Fruit fly (Drosophila melanogaster) whole organism, embryonic: ENCODE results near the gene Snm1.

Experiments
- BtbVII ChIP-seq: fragments of 200-800 bp; sonication (Bioruptor generic); optimal IDR thresholded peaks from 3 replicates; lab custom pipeline; 2017; ENCODE audit warnings: missing biosample characterization, mild to moderate bottlenecking, missing genetic modification characterization
- CG10462 ChIP-seq: fragments of 200-800 bp; sonication (Bioruptor generic); optimal IDR thresholded peaks from 2 replicates; lab custom pipeline; 2016; ENCODE audit warnings: missing biosample characterization, missing genetic modification characterization
- CG10565 ChIP-seq: fragments of 200-800 bp; sonication (Bioruptor generic); optimal IDR thresholded peaks from 3 replicates; lab custom pipeline; 2016; ENCODE audit warnings: missing biosample characterization, mild to moderate bottlenecking, missing genetic modification characterization
- CG10959 ChIP-seq: fragments of 200-800 bp; sonication (Bioruptor generic); IDR thresholded peaks from 2 replicates; pipeline ENCODE4 v1.3.6; 2022; ENCODE audit warnings: missing biosample characterization, missing genetic modification characterization
- CG14050 ChIP-seq: fragments of 200-800 bp; sonication (Bioruptor generic); IDR thresholded peaks from 3 replicates; pipeline ENCODE4 v1.3.6; 2022; ENCODE audit warnings: missing biosample characterization, missing genetic modification characterization
- CG17912 ChIP-seq: fragments of 200-800 bp; sonication (Bioruptor generic); optimal IDR thresholded peaks from 2 replicates; lab custom pipeline; 2018; ENCODE audit warnings: missing biosample characterization, mild to moderate bottlenecking, missing genetic modification characterization
- CG18619 ChIP-seq: fragments of 200-800 bp; sonication (Bioruptor generic); optimal IDR thresholded peaks from 3 replicates; lab custom pipeline; 2017; ENCODE audit warnings: missing biosample characterization, mild to moderate bottlenecking, missing genetic modification characterization
- CG2129 ChIP-seq: fragments of 200-800 bp; sonication (Bioruptor generic); IDR thresholded peaks from 2 replicates; pipeline ENCODE4 v1.3.6; 2022; ENCODE audit warnings: missing biosample characterization, missing genetic modification characterization; ENCODE audit not compliant: partially characterized antibody
- CG31441 ChIP-seq: fragments of 200-800 bp; sonication (Bioruptor generic); IDR thresholded peaks from 2 replicates; pipeline ENCODE4 v1.3.6; 2022; ENCODE audit warnings: missing biosample characterization, missing genetic modification characterization
- CG32772 ChIP-seq: fragments of 200-800 bp; sonication (Bioruptor generic); IDR thresholded peaks from 2 replicates; pipeline ENCODE4 v1.3.6; 2022; ENCODE audit warnings: missing biosample characterization, missing genetic modification characterization
- CG34224 ChIP-seq: fragments of 200-800 bp; sonication (Bioruptor generic); IDR thresholded peaks from 3 replicates; pipeline ENCODE4 v1.3.6; 2022; ENCODE audit warnings: missing biosample characterization, missing genetic modification characterization; ENCODE audit not compliant: partially characterized antibody
- CG6272 ChIP-seq: fragments of 200-800 bp; sonication (Bioruptor generic); IDR thresholded peaks from 2 replicates; pipeline ENCODE4 v1.3.6; 2022; ENCODE audit warnings: missing biosample characterization, missing genetic modification characterization
- CG7271 ChIP-seq: fragments of 200-800 bp; sonication (Bioruptor generic); optimal IDR thresholded peaks from 2 replicates; lab custom pipeline; 2018; ENCODE audit warnings: missing biosample characterization, mild to moderate bottlenecking, missing genetic modification characterization, moderate library complexity
- CG7928 ChIP-seq: fragments of 200-800 bp; sonication (Bioruptor generic); optimal IDR thresholded peaks from 2 replicates; lab custom pipeline; 2017; ENCODE audit warnings: missing biosample characterization, mild to moderate bottlenecking, missing genetic modification characterization
- CG8281 ChIP-seq: fragments of 200-800 bp; sonication (Bioruptor generic); optimal IDR thresholded peaks from 2 replicates; lab custom pipeline; 2018; ENCODE audit warnings: missing biosample characterization, mild to moderate bottlenecking, missing genetic modification characterization, moderate library complexity
- CG8359 ChIP-seq: fragments of 200-800 bp; sonication (Bioruptor generic); optimal IDR thresholded peaks from 2 replicates; lab custom pipeline; 2017; ENCODE audit warnings: missing biosample characterization, mild to moderate bottlenecking, missing genetic modification characterization, borderline replicate concordance
- CG9437 ChIP-seq: fragments of 200-800 bp; sonication (Bioruptor generic); optimal IDR thresholded peaks from 2 replicates; lab custom pipeline; 2018; ENCODE audit warnings: missing biosample characterization, mild to moderate bottlenecking, missing genetic modification characterization
- CTCF ChIP-seq: fragments of 200-800 bp; sonication (Bioruptor generic); optimal IDR thresholded peaks from 2 replicates; lab custom pipeline; 2017; ENCODE audit warnings: missing biosample characterization, mild to moderate bottlenecking, missing genetic modification characterization, moderate library complexity
- CkIIα-i1 ChIP-seq: fragments of 200-800 bp; sonication (Bioruptor generic); IDR thresholded peaks from 2 replicates; pipeline ENCODE4 v1.3.6; 2022; ENCODE audit warnings: missing biosample characterization, missing genetic modification characterization
- CrebB ChIP-seq: fragments of 200-800 bp; sonication (Bioruptor generic); optimal IDR thresholded peaks from 3 replicates; lab custom pipeline; 2018; ENCODE audit warnings: missing biosample characterization, mild to moderate bottlenecking, missing genetic modification characterization
- D19B ChIP-seq: fragments of 200-800 bp; sonication (Bioruptor generic); optimal IDR thresholded peaks from 2 replicates; lab custom pipeline; 2017; ENCODE audit warnings: missing biosample characterization, mild to moderate bottlenecking, missing genetic modification characterization
- Deaf1 ChIP-seq: fragments of 200-800 bp; optimal IDR thresholded peaks from 3 replicates; lab custom pipeline; 2019; ENCODE audit warnings: missing biosample characterization, mild to moderate bottlenecking, missing genetic modification characterization, moderate library complexity
- Dfd ChIP-seq, 2 experiments: fragments of >200 bp; optimal IDR thresholded peaks; 2 replicates each; lab custom pipeline; 2017; ENCODE audit warnings: missing biosample characterization in 2 of 2, missing genetic modification characterization in 2 of 2
- ERR ChIP-seq: fragments of 200-800 bp; sonication (Bioruptor generic); optimal IDR thresholded peaks from 2 replicates; lab custom pipeline; 2016; ENCODE audit warnings: missing biosample characterization, missing genetic modification characterization
- Ets65A ChIP-seq: fragments of 200-800 bp; sonication (Bioruptor generic); peaks from one replicate; lab custom pipeline; 2016; ENCODE audit warnings: missing biosample characterization, missing genetic modification characterization
- Gug ChIP-seq: fragments of 200-800 bp; sonication (Bioruptor generic); IDR thresholded peaks from 4 replicates; pipeline ENCODE4 v1.3.6; 2022; ENCODE audit warnings: missing biosample characterization, missing genetic modification characterization
- HLH3B ChIP-seq: fragments of 200-800 bp; sonication (Bioruptor generic); IDR thresholded peaks from 2 replicates; pipeline ENCODE4 v1.3.6; 2022; ENCODE audit warnings: missing biosample characterization, missing genetic modification characterization
- Hr3 ChIP-seq: fragments of 200-800 bp; sonication (Bioruptor generic); optimal IDR thresholded peaks from 3 replicates; lab custom pipeline; 2016; ENCODE audit warnings: missing biosample characterization, missing genetic modification characterization
- Lim3 ChIP-seq: fragments of 200-800 bp; sonication (Bioruptor generic); IDR thresholded peaks from 2 replicates; pipeline ENCODE4 v1.3.6; 2022; ENCODE audit warnings: missing biosample characterization, missing genetic modification characterization
- Med ChIP-seq: fragments of 200-800 bp; sonication (Bioruptor generic); peaks from one replicate; lab custom pipeline; 2016; ENCODE audit warnings: missing biosample characterization, missing genetic modification characterization, mild to moderate bottlenecking, inconsistent platforms, moderate library complexity
- Oli ChIP-seq: fragments of 200-800 bp; sonication (Bioruptor generic); optimal IDR thresholded peaks from 2 replicates; lab custom pipeline; 2018; ENCODE audit warnings: missing biosample characterization, mild to moderate bottlenecking, missing genetic modification characterization, moderate library complexity
- Optix ChIP-seq: fragments of 200-800 bp; sonication (Bioruptor generic); IDR thresholded peaks from 3 replicates; pipeline ENCODE4 v1.3.6; 2022; ENCODE audit warnings: missing biosample characterization, missing genetic modification characterization
- Ravus ChIP-seq: fragments of 200-800 bp; sonication (Bioruptor generic); IDR thresholded peaks from 2 replicates; pipeline ENCODE4 v1.3.6; 2022; ENCODE audit warnings: missing biosample characterization, missing genetic modification characterization
- Rx ChIP-seq: fragments of 200-800 bp; sonication (Bioruptor generic); IDR thresholded peaks from 2 replicates; pipeline ENCODE4 v1.3.6; 2022; ENCODE audit warnings: missing biosample characterization, missing genetic modification characterization
- Sox100B ChIP-seq: fragments of 200-800 bp; sonication (Bioruptor generic); optimal IDR thresholded peaks from 3 replicates; lab custom pipeline; 2018; ENCODE audit warnings: missing biosample characterization, mild to moderate bottlenecking, missing genetic modification characterization
- Xrp1 ChIP-seq: fragments of 200-800 bp; sonication (Bioruptor generic); IDR thresholded peaks from 2 replicates; pipeline ENCODE4 v1.3.6; 2022; ENCODE audit warnings: missing biosample characterization, missing genetic modification characterization
- cas ChIP-seq: fragments of 200-800 bp; sonication (Bioruptor generic); IDR thresholded peaks from 2 replicates; pipeline ENCODE4 v1.3.6; 2022; ENCODE audit warnings: missing biosample characterization, missing genetic modification characterization
- croc ChIP-seq: fragments of 200-800 bp; sonication (Bioruptor generic); conservative IDR thresholded peaks from 3 replicates; pipeline ENCODE4 v1.3.6; 2022; ENCODE audit warnings: missing biosample characterization, missing genetic modification characterization
- dm ChIP-seq: fragments of 200-800 bp; sonication (Bioruptor generic); optimal IDR thresholded peaks from 3 replicates; lab custom pipeline; 2016; ENCODE audit warnings: missing biosample characterization, missing genetic modification characterization
- ems ChIP-seq: fragments of 200-800 bp; sonication (Bioruptor generic); optimal IDR thresholded peaks from 3 replicates; lab custom pipeline; 2016; ENCODE audit warnings: missing biosample characterization, missing genetic modification characterization
- gt ChIP-seq: fragments of 200-800 bp; sonication (Bioruptor generic); IDR thresholded peaks from 2 replicates; pipeline ENCODE4 v1.3.6; 2022; ENCODE audit warnings: missing biosample characterization, missing genetic modification characterization
- hb ChIP-seq: fragments of 200-800 bp; sonication (Bioruptor generic); IDR thresholded peaks from 3 replicates; pipeline ENCODE4 v1.3.6; 2022; ENCODE audit warnings: missing biosample characterization, missing genetic modification characterization; ENCODE audit not compliant: partially characterized antibody
- nerfin-2 ChIP-seq: fragments of 200-800 bp; sonication (Bioruptor generic); IDR thresholded peaks from 2 replicates; pipeline ENCODE4 v1.3.6; 2022; ENCODE audit warnings: missing biosample characterization, missing genetic modification characterization; ENCODE audit not compliant: partially characterized antibody
- pfk ChIP-seq: fragments of 200-800 bp; sonication (Bioruptor generic); optimal IDR thresholded peaks from 2 replicates; lab custom pipeline; 2018; ENCODE audit warnings: missing biosample characterization, mild to moderate bottlenecking, missing genetic modification characterization, moderate library complexity
- pnt ChIP-seq: fragments of 200-800 bp; sonication (Bioruptor generic); optimal IDR thresholded peaks from 3 replicates; lab custom pipeline; 2016; ENCODE audit warnings: missing biosample characterization, missing genetic modification characterization
- ro ChIP-seq: fragments of 200-800 bp; sonication (Bioruptor generic); IDR thresholded peaks from 2 replicates; pipeline ENCODE4 v1.3.6; 2022; ENCODE audit warnings: missing biosample characterization, missing genetic modification characterization
- scrt ChIP-seq: fragments of 200-800 bp; sonication (Bioruptor generic); optimal IDR thresholded peaks from 2 replicates; lab custom pipeline; 2018; ENCODE audit warnings: missing biosample characterization, mild to moderate bottlenecking, missing genetic modification characterization, moderate library complexity
- shn ChIP-seq: fragments of 200-800 bp; sonication (Bioruptor generic); optimal IDR thresholded peaks from 3 replicates; lab custom pipeline; 2016; ENCODE audit warnings: missing biosample characterization, missing genetic modification characterization
- sisA ChIP-seq: fragments of 200-800 bp; sonication (Bioruptor generic); IDR thresholded peaks from 2 replicates; pipeline ENCODE4 v1.3.6; 2022; ENCODE audit warnings: missing biosample characterization, missing genetic modification characterization
- slp2 ChIP-seq: fragments of 200-800 bp; sonication (Bioruptor generic); optimal IDR thresholded peaks from 2 replicates; lab custom pipeline; 2016; ENCODE audit warnings: missing biosample characterization, missing genetic modification characterization
- tup ChIP-seq: fragments of 200-800 bp; sonication (Bioruptor generic); optimal IDR thresholded peaks from 2 replicates; lab custom pipeline; 2016; ENCODE audit warnings: missing biosample characterization, mild to moderate bottlenecking, missing genetic modification characterization, moderate library complexity
- tx ChIP-seq: fragments of 200-800 bp; sonication (Bioruptor generic); optimal IDR thresholded peaks from 2 replicates; lab custom pipeline; 2016; ENCODE audit warnings: missing biosample characterization, missing genetic modification characterization

The Snm1 gene

dm6 chr3R:5606477-5606876 lies 51.6 kb downstream of the Snm1 start, which contains the start of gene asl (continued):
- no peak for TF ChIP-seq pfk (GFP tag; lab: Kevin White, UChicago)
- TF ChIP-seq CTCF (GFP tag; lab: Kevin White, UChicago): peak; percentile 94
- peak; percentile 46 for TF ChIP-seq CG9437 (GFP tag; lab: Kevin White, UChicago)
- peak; percentile 47 for TF ChIP-seq CG6272 (GFP tag; lab: Robert Waterston, UW)
- peak; percentile 94 for TF ChIP-seq Ets65A
- no peak for TF ChIP-seq scrt (GFP tag; lab: Kevin White, UChicago)
- no peak for TF ChIP-seq HLH3B
- no peak for TF ChIP-seq CG10565 (GFP tag; lab: Kevin White, UChicago)
- TF ChIP-seq Med (GFP tag; lab: Kevin White, UChicago): peak; percentile 91
- TF ChIP-seq slp2 (GFP tag; lab: Kevin White, UChicago): no peak
- no peak for TF ChIP-seq CG7271 (tag; lab: Kevin White, UChicago)
- TF ChIP-seq shn (GFP tag; lab: Kevin White, UChicago): peak; percentile 25
- TF ChIP-seq tx (GFP tag; lab: Kevin White, UChicago): peak; percentile 35
- TF ChIP-seq Dfd (GFP tag; optimal IDR thresholded peaks at IDR 0.05; lab: Kevin White, UChicago): peak in 1 of 2 experiments; percentile 78
- no peak for TF ChIP-seq Lim3 (GFP tag; lab: Robert Waterston, UW)
- peak; percentile 45 for TF ChIP-seq pnt (GFP tag; lab: Kevin White, UChicago)
- peak; percentile 51 for TF ChIP-seq Rx (GFP tag; lab: Robert Waterston, UW)
- peak; percentile 56 for TF ChIP-seq Xrp1
- no peak for TF ChIP-seq D19B (GFP tag; lab: Kevin White, UChicago)
- no peak for TF ChIP-seq Gug (GFP tag; lab: Robert Waterston, UW)
- peak; percentile 42 for TF ChIP-seq BtbVII (GFP tag; lab: Kevin White, UChicago)
- peak; percentile 49; the same call in 1 of the 2 replicates for TF ChIP-seq sisA (GFP tag; lab: Robert Waterston, UW)
- no peak for TF ChIP-seq Sox100B
- no peak for TF ChIP-seq ERR (GFP tag; lab: Kevin White, UChicago)
- peak; percentile 9 for TF ChIP-seq tup (GFP tag; lab: Kevin White, UChicago)
- TF ChIP-seq CG7928 (GFP tag; lab: Kevin White, UChicago): no peak
- TF ChIP-seq ro (GFP tag; lab: Robert Waterston, UW): no peak
- TF ChIP-seq Oli (tag; lab: Kevin White, UChicago): peak; percentile 60
- no peak for TF ChIP-seq CG2129
- TF ChIP-seq CG17912 (GFP tag; lab: Kevin White, UChicago): peak; percentile 59
- TF ChIP-seq ems (GFP tag; lab: Kevin White, UChicago): peak; percentile 52
- TF ChIP-seq CG8359 (GFP tag; lab: Kevin White, UChicago): peak; percentile 26
- peak; percentile 47 for TF ChIP-seq Deaf1 (tag; lab: Kevin White, UChicago)
- TF ChIP-seq croc: peak; percentile 18; the same call in 1 of the 3 replicates
- TF ChIP-seq CkIIα-i1 (GFP tag; lab: Robert Waterston, UW): no peak
- TF ChIP-seq CG8281: no peak
- TF ChIP-seq nerfin-2 (GFP tag; lab: Robert Waterston, UW): no peak
- TF ChIP-seq CG10462 (GFP tag; lab: Kevin White, UChicago): peak; percentile 8
- peak; percentile 31 for TF ChIP-seq dm (GFP tag; lab: Kevin White, UChicago)
- TF ChIP-seq CG31441 (GFP tag; lab: Robert Waterston, UW): no peak; the same call in 1 of the 2 replicates
- TF ChIP-seq CG10959 (GFP tag; lab: Robert Waterston, UW): no peak
- no peak for TF ChIP-seq cas
- TF ChIP-seq CG32772 (GFP tag; lab: Robert Waterston, UW): 0 out of 2 replicates have a peak, but pooled peaks have one; percentile 11
- TF ChIP-seq Hr3 (GFP tag; lab: Kevin White, UChicago): peak; percentile 64
- TF ChIP-seq CG34224 (GFP tag; lab: Robert Waterston, UW): no peak
- TF ChIP-seq hb: no peak
- no peak for TF ChIP-seq gt (GFP tag; lab: Robert Waterston, UW)
- peak; percentile 56 for TF ChIP-seq CG18619 (GFP tag; lab: Kevin White, UChicago)
- no peak for TF ChIP-seq Ravus (GFP tag; lab: Robert Waterston, UW)
- TF ChIP-seq CG14050: peak; percentile 37; the same call in 1 of the 3 replicates
- TF ChIP-seq Optix (GFP tag; lab: Robert Waterston, UW): 0 out of 3 replicates have a peak, but pooled peaks have one; percentile 45
- peak; percentile 33 for TF ChIP-seq CrebB
